Worm (Caenorhabditis elegans) whole organism, L4 larva: ENCODE results near the gene txdc-12.1.

ENCODE experiments used
- F44E2.7 ChIP-seq: fragments of 200-800 bp; sonication (Bioruptor generic); IDR thresholded peaks from 2 replicates; pipeline ENCODE4 v2.1.2; 2022; ENCODE audit warnings: missing genetic modification characterization, missing compliant biosample characterization
- arid-1 ChIP-seq: fragments of 200-800 bp; sonication (Bioruptor generic); conservative IDR thresholded peaks from 2 replicates; pipeline ENCODE4 v1.3.6; 2022; ENCODE audit warnings: missing genetic modification reagents, missing genetic modification characterization, missing compliant biosample characterization
- fos-1 ChIP-seq: fragments of 150-350 bp; optimal IDR thresholded peaks from 2 replicates; lab custom pipeline; 2014; ENCODE audit warnings: missing biosample characterization, missing genetic modification characterization
- lin-39 ChIP-seq: fragments of 150-350 bp; optimal IDR thresholded peaks from 2 replicates; lab custom pipeline; 2014; ENCODE audit warnings: missing biosample characterization, missing genetic modification reagents, missing genetic modification characterization
- mdl-1 ChIP-seq, 2 experiments: fragments of 150-350 bp in 1 of 2; sonication (generic microtip) in 1 of 2; optimal IDR thresholded peaks; 2 replicates each; lab custom pipeline; 2014 to 2017; ENCODE audit warnings: missing biosample characterization in 2 of 2, missing genetic modification characterization in 2 of 2
- nhr-11 ChIP-seq: fragments of 150-350 bp; optimal IDR thresholded peaks from 2 replicates; lab custom pipeline; 2014; ENCODE audit warnings: missing biosample characterization, missing genetic modification characterization
- pha-4 ChIP-seq, 2 experiments: fragments of 150-350 bp in 1 of 2; fragments of 200-800 bp in 1 of 2; sonication (Bioruptor generic) in 1 of 2; IDR thresholded peaks in 1 of 2; optimal IDR thresholded peaks in 1 of 2; 2 replicates each; pipeline versions ENCODE4 v1.3.6 to Lab custom; 2014 to 2022; ENCODE audit warnings: missing genetic modification characterization in 2 of 2, missing genetic modification reagents in 2 of 2, missing biosample characterization in 1 of 2, missing compliant biosample characterization in 1 of 2
- pqm-1 ChIP-seq: sonication (generic microtip); optimal IDR thresholded peaks from 2 replicates; lab custom pipeline; 2017; ENCODE audit warnings: missing biosample characterization, missing genetic modification characterization
- unc-62 ChIP-seq, 3 experiments: fragments of 150-350 bp in 1 of 3; sonication (generic microtip); optimal IDR thresholded peaks in 2 of 3; peaks in 1 of 3; 1 replicate in 1 of 3; 2 replicates in 2 of 3; lab custom pipeline; 2014 to 2017; ENCODE audit warnings: missing biosample characterization in 3 of 3, missing genetic modification characterization in 3 of 3, missing genetic modification reagents in 3 of 3, missing genotype in 1 of 3

DNA sequence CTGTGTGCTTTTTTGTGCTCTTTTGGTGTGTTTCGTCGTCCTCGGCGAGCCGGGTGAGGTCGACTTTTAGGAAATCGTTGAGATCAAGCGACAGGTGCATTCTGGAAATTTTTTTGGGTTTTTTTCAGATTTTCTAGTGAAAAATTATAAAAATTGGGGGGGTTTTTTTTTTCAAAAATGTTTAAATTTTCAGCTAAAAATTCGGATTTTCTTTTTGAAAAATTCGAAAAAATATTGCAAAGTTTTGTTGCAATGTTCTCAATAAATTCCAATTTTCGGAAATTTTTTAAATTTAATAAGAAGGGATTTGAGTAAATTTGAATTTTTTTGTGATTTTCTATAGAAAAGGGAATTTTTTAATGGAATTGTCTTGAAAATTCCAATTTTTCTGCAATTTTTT lies 34.8 kb downstream of the txdc-12.1 start, which contains the start of gene Y57A10A.27:
- TF ChIP-seq mdl-1 (tag; optimal IDR thresholded peaks at IDR 0.05; lab: Kevin White, UChicago) (no peak), unc-62 (GFP tag; optimal IDR thresholded peaks at IDR 0.05 in 1 of 2; lab: Kevin White, UChicago) (no peak), unc-62 (tag; optimal IDR thresholded peaks at IDR 0.05; lab: Kevin White, UChicago) (no peak), arid-1 (GFP tag; lab: Robert Waterston, UW) (no peak), nhr-11 (tag; lab: Kevin White, UChicago) (no peak), pqm-1 (tag; lab: Kevin White, UChicago) (no peak), pha-4 (GFP tag; IDR thresholded peaks at IDR 0.05; lab: Robert Waterston, UW) (no peak), pha-4 (tag; optimal IDR thresholded peaks at IDR 0.05; lab: Kevin White, UChicago) (no peak), fos-1 (no peak), F44E2.7 (no peak), lin-39 (tag; lab: Kevin White, UChicago) (no peak)
